Worm (Caenorhabditis elegans) whole organism, early embryonic: ENCODE data around the gene smcl-1.

Experiments
- ets-7 ChIP-seq: sonication (generic microtip); optimal IDR thresholded peaks from 2 replicates; lab custom pipeline; 2016; ENCODE audit warnings: missing genotype, missing genetic modification characterization, missing compliant biosample characterization
- hmbx-1 ChIP-seq: sonication (generic microtip); optimal IDR thresholded peaks from 2 replicates; lab custom pipeline; 2016; ENCODE audit warnings: mild to moderate bottlenecking, missing genetic modification characterization, missing compliant biosample characterization
- tbx-37 ChIP-seq: fragments of 200-800 bp; sonication (Bioruptor generic); conservative IDR thresholded peaks from 2 replicates; pipeline ENCODE4 v1.3.6; 2022; ENCODE audit warnings: missing genetic modification reagents, missing genetic modification characterization, missing compliant biosample characterization

DNA sequence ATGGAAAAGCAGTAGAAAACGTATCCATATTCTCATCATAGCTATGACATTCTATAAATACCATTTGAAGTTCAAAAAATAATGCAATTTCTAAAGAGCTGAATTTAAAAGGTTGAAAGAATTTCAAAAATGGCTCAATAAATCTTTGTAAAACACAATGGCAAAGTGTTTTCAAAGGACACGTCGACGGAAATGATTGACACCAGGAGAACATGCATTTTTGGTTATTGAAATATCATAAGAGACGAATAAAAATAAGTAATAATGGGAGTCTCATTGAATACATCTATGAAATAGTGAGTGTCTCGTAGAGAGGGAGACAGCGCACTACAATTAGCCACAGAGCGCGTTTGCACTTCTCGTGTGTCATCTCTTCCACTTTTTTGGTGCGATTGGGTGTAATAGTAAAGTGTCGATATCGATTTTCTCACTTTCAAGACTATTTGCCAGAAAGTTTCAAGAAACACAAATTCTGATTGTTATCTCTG, 36.7 kb upstream of the smcl-1 start, which contains the start of gene T04F8.2:
- TF ChIP-seq ets-7 (tag; lab: Kevin White, UChicago), result no peak
- TF ChIP-seq tbx-37, result no peak
- no peak for TF ChIP-seq hmbx-1
